Worm (Caenorhabditis elegans): ENCODE results near the gene arrd-19.

DNA sequence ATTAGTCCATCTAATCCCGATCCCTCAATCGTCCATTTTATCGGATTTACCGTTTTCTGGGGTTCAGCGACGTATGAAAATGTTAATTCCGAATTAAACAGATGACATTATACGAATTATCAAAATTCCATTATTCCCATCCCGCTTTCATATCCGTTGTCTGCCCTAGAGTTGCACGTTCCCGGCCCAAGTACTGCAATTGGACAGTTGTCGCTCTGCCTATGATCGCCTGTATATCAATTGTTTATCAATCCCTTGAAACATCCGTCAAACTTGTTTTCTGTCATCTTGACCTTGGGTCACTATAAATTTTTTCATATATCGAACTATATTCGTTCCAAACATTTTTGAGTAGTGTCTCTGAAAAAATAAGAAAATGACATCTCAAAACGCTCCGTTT, 43.0 kb upstream of the arrd-19 start, which contains the start of gene C04E12.5:
- no peak for TF ChIP-seq F13C5.2 (tag; optimal IDR thresholded peaks at IDR 0.05)
- no peak for TF ChIP-seq ceh-13 (GFP tag; optimal IDR thresholded peaks at IDR 0.05)
- TF ChIP-seq scrt-1 (GFP tag; IDR thresholded peaks at IDR 0.05), result no peak
- TF ChIP-seq ama-1 (optimal IDR thresholded peaks at IDR 0.05), result no peak
- TF ChIP-seq tbx-37 (GFP tag; conservative IDR thresholded peaks at IDR 0.05), result no peak
- no peak for TF ChIP-seq hmg-4 (GFP tag; optimal IDR thresholded peaks at IDR 0.05)

Measured in whole organism, early embryonic.